Worm (Caenorhabditis elegans) whole organism, L1 larva: ENCODE measurements around the gene T01D3.1.

ENCODE experiments used
- dpl-1 ChIP-seq, 3 experiments: fragments of 150-350 bp in 2 of 3; sonication (generic microtip) in 1 of 3; optimal IDR thresholded peaks; 2 replicates each; lab custom pipeline; 2014 to 2017; ENCODE audit warnings: missing biosample characterization in 3 of 3, missing genetic modification characterization in 3 of 3, missing genetic modification reagents in 3 of 3
- unc-30 ChIP-seq: sonication (generic microtip); optimal IDR thresholded peaks from 2 replicates; lab custom pipeline; 2017; ENCODE audit warnings: missing biosample characterization, missing genetic modification characterization
- unc-62 ChIP-seq: fragments of 150-350 bp; optimal IDR thresholded peaks from 2 replicates; lab custom pipeline; 2014; ENCODE audit warnings: missing biosample characterization, missing genetic modification reagents, missing genetic modification characterization

- TF ChIP-seq unc-62 (GFP tag; lab: Kevin White, UChicago), result no peak
- no peak for TF ChIP-seq unc-30
- TF ChIP-seq dpl-1 (GFP tag; optimal IDR thresholded peaks at IDR 0.05; lab: Kevin White, UChicago), result no peak
Observed at ce11 chrV:13744901-13745300, 55.2 kb downstream of the T01D3.1 start, which contains the start of gene F35E12.9.
